Fruit fly (Drosophila melanogaster) whole organism, embryonic: ENCODE data around the gene CG17593.

Source experiments
- Bgb ChIP-seq: fragments of 200-800 bp; sonication (Bioruptor generic); IDR thresholded peaks from 2 replicates; pipeline ENCODE4 v1.3.6; 2022; ENCODE audit warnings: missing biosample characterization, missing genetic modification characterization; ENCODE audit not compliant: partially characterized antibody
- Blimp-1 ChIP-seq: fragments of 200-800 bp; sonication (Bioruptor generic); optimal IDR thresholded peaks from 3 replicates; lab custom pipeline; 2018; ENCODE audit warnings: missing biosample characterization, missing genetic modification characterization, mild to moderate bottlenecking, moderate library complexity, missing genetic modification reagents
- CG10321 ChIP-seq: fragments of 200-800 bp; sonication (Bioruptor generic); IDR thresholded peaks from 2 replicates; pipeline ENCODE4 v1.3.6; 2022; ENCODE audit warnings: missing biosample characterization, missing genetic modification characterization
- CG11085 ChIP-seq: fragments of 200-800 bp; sonication (Bioruptor generic); IDR thresholded peaks from 2 replicates; pipeline ENCODE4 v1.3.6; 2022; ENCODE audit warnings: missing biosample characterization, missing genetic modification characterization
- CG11695 ChIP-seq: fragments of 200-800 bp; sonication (Bioruptor generic); IDR thresholded peaks from 3 replicates; pipeline ENCODE4 v1.3.6; 2022; ENCODE audit warnings: missing biosample characterization, missing genetic modification characterization
- CG11696 ChIP-seq: fragments of 200-800 bp; sonication (Bioruptor generic); IDR thresholded peaks from 2 replicates; pipeline ENCODE4 v1.3.6; 2022; ENCODE audit warnings: missing biosample characterization, missing genetic modification characterization
- CG12236 ChIP-seq: fragments of 200-800 bp; sonication (Bioruptor generic); optimal IDR thresholded peaks from 2 replicates; lab custom pipeline; 2016; ENCODE audit warnings: missing biosample characterization, missing genetic modification characterization
- CG17186 ChIP-seq: fragments of 200-800 bp; sonication (Bioruptor generic); optimal IDR thresholded peaks from 3 replicates; lab custom pipeline; 2017; ENCODE audit warnings: missing biosample characterization, missing genetic modification reagents, missing genetic modification characterization
- CG17385 ChIP-seq: fragments of 200-800 bp; sonication (Bioruptor generic); optimal IDR thresholded peaks from 3 replicates; lab custom pipeline; 2018; ENCODE audit warnings: missing biosample characterization, mild to moderate bottlenecking, missing genetic modification characterization
- CG18476 ChIP-seq: fragments of 200-800 bp; sonication (Bioruptor generic); optimal IDR thresholded peaks from 2 replicates; lab custom pipeline; 2016; ENCODE audit warnings: missing biosample characterization, mild to moderate bottlenecking, missing genetic modification characterization
- CG2889 ChIP-seq: fragments of 200-800 bp; sonication (Bioruptor generic); IDR thresholded peaks from 3 replicates; pipeline ENCODE4 v1.3.6; 2022; ENCODE audit warnings: missing biosample characterization, missing genetic modification characterization
- CG30020 ChIP-seq: fragments of 200-800 bp; optimal IDR thresholded peaks from 2 replicates; lab custom pipeline; 2019; ENCODE audit warnings: missing biosample characterization, mild to moderate bottlenecking, missing genetic modification characterization, moderate library complexity
- CG30431 ChIP-seq: fragments of 200-800 bp; sonication (Bioruptor generic); optimal IDR thresholded peaks from 2 replicates; lab custom pipeline; 2017; ENCODE audit warnings: missing biosample characterization, missing genetic modification characterization
- CG31388 ChIP-seq: fragments of 200-800 bp; sonication (Bioruptor generic); optimal IDR thresholded peaks from 2 replicates; lab custom pipeline; 2016; ENCODE audit warnings: missing biosample characterization, missing genetic modification characterization
- CG31441 ChIP-seq: fragments of 200-800 bp; sonication (Bioruptor generic); IDR thresholded peaks from 2 replicates; pipeline ENCODE4 v1.3.6; 2022; ENCODE audit warnings: missing biosample characterization, missing genetic modification characterization
- CG32532 ChIP-seq: fragments of 200-800 bp; sonication (Bioruptor generic); IDR thresholded peaks from 2 replicates; pipeline ENCODE4 v1.3.6; 2022; ENCODE audit warnings: missing biosample characterization, missing genetic modification characterization
- CG34376 ChIP-seq: fragments of 200-800 bp; sonication (Bioruptor generic); optimal IDR thresholded peaks from 2 replicates; lab custom pipeline; 2018; ENCODE audit warnings: missing biosample characterization, mild to moderate bottlenecking, missing genetic modification characterization
- CG3838 ChIP-seq: fragments of 200-800 bp; sonication (Bioruptor generic); optimal IDR thresholded peaks from 3 replicates; lab custom pipeline; 2016; ENCODE audit warnings: missing biosample characterization, missing genetic modification characterization
- CG4707 ChIP-seq: fragments of 200-800 bp; sonication (Bioruptor generic); optimal IDR thresholded peaks from 2 replicates; lab custom pipeline; 2018; ENCODE audit warnings: missing biosample characterization, mild to moderate bottlenecking, missing genetic modification characterization, moderate library complexity
- CG4820 ChIP-seq: fragments of 200-800 bp; sonication (Bioruptor generic); optimal IDR thresholded peaks from 3 replicates; lab custom pipeline; 2016; ENCODE audit warnings: missing biosample characterization, missing genetic modification characterization
- CG7357 ChIP-seq: fragments of 200-800 bp; sonication (Bioruptor generic); IDR thresholded peaks from 3 replicates; pipeline ENCODE4 v1.3.6; 2022; ENCODE audit warnings: missing biosample characterization, missing genetic modification characterization
- CG7372 ChIP-seq: fragments of 200-800 bp; sonication (Bioruptor generic); IDR thresholded peaks from 2 replicates; pipeline ENCODE4 v1.3.6; 2022; ENCODE audit warnings: missing biosample characterization, missing genetic modification characterization
- CG8765 ChIP-seq: fragments of 200-800 bp; sonication (Bioruptor generic); IDR thresholded peaks from 2 replicates; pipeline ENCODE4 v1.3.6; 2022; ENCODE audit warnings: missing biosample characterization, missing genetic modification characterization
- CoRest ChIP-seq: fragments of 200-800 bp; sonication (Bioruptor generic); optimal IDR thresholded peaks from 3 replicates; lab custom pipeline; 2018; ENCODE audit warnings: missing biosample characterization, mild to moderate bottlenecking, missing genetic modification characterization, moderate library complexity
- CrebB ChIP-seq: fragments of 200-800 bp; sonication (Bioruptor generic); optimal IDR thresholded peaks from 3 replicates; lab custom pipeline; 2018; ENCODE audit warnings: missing biosample characterization, mild to moderate bottlenecking, missing genetic modification characterization
- D19B ChIP-seq: fragments of 200-800 bp; sonication (Bioruptor generic); optimal IDR thresholded peaks from 2 replicates; lab custom pipeline; 2017; ENCODE audit warnings: missing biosample characterization, mild to moderate bottlenecking, missing genetic modification characterization
- Deaf1 ChIP-seq: fragments of 200-800 bp; optimal IDR thresholded peaks from 3 replicates; lab custom pipeline; 2019; ENCODE audit warnings: missing biosample characterization, mild to moderate bottlenecking, missing genetic modification characterization, moderate library complexity
- Dek ChIP-seq: fragments of 200-800 bp; sonication (Bioruptor generic); optimal IDR thresholded peaks from 3 replicates; lab custom pipeline; 2019; ENCODE audit warnings: missing biosample characterization, mild to moderate bottlenecking, missing genetic modification characterization, moderate library complexity
- Doc2 ChIP-seq: fragments of 200-800 bp; sonication (Bioruptor generic); IDR thresholded peaks from 2 replicates; pipeline ENCODE4 v1.3.6; 2022; ENCODE audit warnings: missing biosample characterization, missing genetic modification characterization
- HmgD ChIP-seq: fragments of 200-800 bp; sonication (Bioruptor generic); optimal IDR thresholded peaks from 3 replicates; lab custom pipeline; 2016; ENCODE audit warnings: missing biosample characterization, missing genetic modification characterization
- Oli ChIP-seq: fragments of 200-800 bp; sonication (Bioruptor generic); optimal IDR thresholded peaks from 2 replicates; lab custom pipeline; 2018; ENCODE audit warnings: missing biosample characterization, mild to moderate bottlenecking, missing genetic modification characterization, moderate library complexity
- Opbp ChIP-seq: fragments of 200-800 bp; sonication (Bioruptor generic); IDR thresholded peaks from 3 replicates; pipeline ENCODE4 v1.3.6; 2022; ENCODE audit warnings: missing biosample characterization, missing genetic modification characterization; ENCODE audit not compliant: partially characterized antibody
- Ravus ChIP-seq: fragments of 200-800 bp; sonication (Bioruptor generic); IDR thresholded peaks from 2 replicates; pipeline ENCODE4 v1.3.6; 2022; ENCODE audit warnings: missing biosample characterization, missing genetic modification characterization
- Sox102F ChIP-seq: fragments of 200-800 bp; sonication (Bioruptor generic); optimal IDR thresholded peaks from 2 replicates; lab custom pipeline; 2018; ENCODE audit warnings: missing biosample characterization, mild to moderate bottlenecking, missing genetic modification characterization, moderate library complexity
- Stat92E ChIP-seq, 3 experiments: fragments of >200 bp in 2 of 3; fragments of 200-800 bp in 1 of 3; sonication (Bioruptor generic) in 1 of 3; optimal IDR thresholded peaks; 2 replicates each; lab custom pipeline; 2017 to 2019; ENCODE audit warnings: missing biosample characterization in 3 of 3, missing genetic modification characterization in 3 of 3, mild to moderate bottlenecking in 1 of 3, moderate library complexity in 1 of 3
- Vsx1 ChIP-seq: fragments of 200-800 bp; sonication (Bioruptor generic); optimal IDR thresholded peaks from 2 replicates; lab custom pipeline; 2017; ENCODE audit warnings: missing biosample characterization, mild to moderate bottlenecking, missing genetic modification characterization, missing genetic modification reagents
- ato ChIP-seq: fragments of 200-800 bp; sonication (Bioruptor generic); IDR thresholded peaks from 2 replicates; pipeline ENCODE4 v1.3.6; 2022; ENCODE audit warnings: missing biosample characterization, missing genetic modification characterization; ENCODE audit not compliant: partially characterized antibody
- bbx ChIP-seq: fragments of 200-800 bp; sonication (Bioruptor generic); IDR thresholded peaks from 2 replicates; pipeline ENCODE4 v1.3.6; 2022; ENCODE audit warnings: missing biosample characterization, missing genetic modification characterization; ENCODE audit not compliant: partially characterized antibody
- btn ChIP-seq: fragments of 200-800 bp; sonication (Bioruptor generic); optimal IDR thresholded peaks from 2 replicates; lab custom pipeline; 2016; ENCODE audit warnings: missing biosample characterization, missing genetic modification characterization
- chinmo ChIP-seq: fragments of 200-800 bp; sonication (Bioruptor generic); IDR thresholded peaks from 4 replicates; pipeline ENCODE4 v1.3.6; 2022; ENCODE audit warnings: missing biosample characterization, missing genetic modification characterization; ENCODE audit not compliant: partially characterized antibody
- chm ChIP-seq: fragments of 200-800 bp; sonication (Bioruptor generic); IDR thresholded peaks from 2 replicates; pipeline ENCODE4 v1.3.6; 2022; ENCODE audit warnings: missing biosample characterization, missing genetic modification characterization
- lab ChIP-seq: fragments of 200-800 bp; sonication (Bioruptor generic); optimal IDR thresholded peaks from 3 replicates; lab custom pipeline; 2017; ENCODE audit warnings: missing biosample characterization, missing genetic modification characterization, mild to moderate bottlenecking, moderate library complexity, missing genetic modification reagents
- lmd ChIP-seq: fragments of 200-800 bp; sonication (Bioruptor generic); IDR thresholded peaks from 2 replicates; pipeline ENCODE4 v1.3.6; 2022; ENCODE audit warnings: missing biosample characterization, missing genetic modification characterization
- maf-S ChIP-seq: fragments of 200-800 bp; sonication (Bioruptor generic); optimal IDR thresholded peaks from 2 replicates; lab custom pipeline; 2016; ENCODE audit warnings: missing biosample characterization, missing genetic modification characterization
- phol ChIP-seq: fragments of 200-800 bp; sonication (Bioruptor generic); optimal IDR thresholded peaks from 3 replicates; lab custom pipeline; 2018; ENCODE audit warnings: missing biosample characterization, mild to moderate bottlenecking, missing genetic modification characterization, moderate library complexity
- scrt ChIP-seq: fragments of 200-800 bp; sonication (Bioruptor generic); optimal IDR thresholded peaks from 2 replicates; lab custom pipeline; 2018; ENCODE audit warnings: missing biosample characterization, mild to moderate bottlenecking, missing genetic modification characterization, moderate library complexity
- sisA ChIP-seq: fragments of 200-800 bp; sonication (Bioruptor generic); IDR thresholded peaks from 2 replicates; pipeline ENCODE4 v1.3.6; 2022; ENCODE audit warnings: missing biosample characterization, missing genetic modification characterization
- slbo ChIP-seq: fragments of 200-800 bp; sonication (Bioruptor generic); IDR thresholded peaks from 2 replicates; pipeline ENCODE4 v1.3.6; 2022; ENCODE audit warnings: missing biosample characterization, missing genetic modification characterization
- sr ChIP-seq: fragments of 200-800 bp; sonication (Bioruptor generic); IDR thresholded peaks from 3 replicates; pipeline ENCODE4 v1.3.6; 2022; ENCODE audit warnings: missing biosample characterization, missing genetic modification characterization
- ssp ChIP-seq: fragments of 200-800 bp; sonication (Bioruptor generic); IDR thresholded peaks from 2 replicates; pipeline ENCODE4 v1.3.6; 2022; ENCODE audit warnings: missing biosample characterization, missing genetic modification characterization
- z ChIP-seq: fragments of 200-800 bp; sonication (Bioruptor generic); IDR thresholded peaks from 3 replicates; pipeline ENCODE4 v1.3.6; 2022; ENCODE audit warnings: missing biosample characterization, missing genetic modification characterization

CG17593 gene

DNA sequence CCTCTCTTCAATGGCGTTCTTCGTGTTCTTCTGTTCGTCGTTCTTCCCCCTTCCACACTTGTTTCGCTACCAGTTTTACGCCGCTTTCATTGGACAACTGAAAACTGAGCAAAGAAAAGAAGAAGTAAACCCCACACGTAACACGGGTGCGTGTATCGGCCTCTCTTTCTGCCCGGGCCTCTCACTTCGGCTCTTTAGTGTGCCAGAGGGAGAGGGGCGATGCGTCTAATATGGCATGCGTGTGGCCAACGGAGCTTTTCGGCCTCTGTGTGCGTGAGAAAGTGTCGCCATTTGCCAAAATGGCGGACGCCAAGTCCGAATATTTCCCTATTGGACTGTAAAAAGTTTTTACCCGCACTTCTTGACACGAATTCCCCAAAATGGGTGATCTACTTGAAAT, 25.3 kb downstream of the CG17593 start:
- TF ChIP-seq Oli (tag; lab: Kevin White, UChicago), result no peak
- TF ChIP-seq CG31441, result no peak
- TF ChIP-seq maf-S, result no peak
- TF ChIP-seq slbo (GFP tag; lab: Robert Waterston, UW), result no peak
- TF ChIP-seq chinmo (GFP tag; lab: Robert Waterston, UW), result 0 out of 4 replicates have a peak, but pooled peaks have one; percentile 10
- TF ChIP-seq sisA (GFP tag; lab: Robert Waterston, UW), result no peak
- no peak for TF ChIP-seq Doc2
- no peak for TF ChIP-seq CG18476
- TF ChIP-seq CG3838, result no peak
- TF ChIP-seq CG4820 (GFP tag; lab: Kevin White, UChicago), result no peak
- peak; percentile 39; the same call in 1 of the 3 replicates for TF ChIP-seq sr (GFP tag; lab: Robert Waterston, UW)
- no peak for TF ChIP-seq CG2889 (GFP tag; lab: Robert Waterston, UW)
- TF ChIP-seq Stat92E (GFP tag; optimal IDR thresholded peaks at IDR 0.05; lab: Kevin White, UChicago), result no peak
- TF ChIP-seq CG31388 (GFP tag; lab: Kevin White, UChicago), result no peak
- no peak for TF ChIP-seq CG12236 (GFP tag; lab: Kevin White, UChicago)
- TF ChIP-seq Dek (tag; lab: Kevin White, UChicago), result no peak
- no peak for TF ChIP-seq CG11695
- TF ChIP-seq Blimp-1 (GFP tag; lab: Kevin White, UChicago), result no peak
- TF ChIP-seq scrt (GFP tag; lab: Kevin White, UChicago), result no peak
- TF ChIP-seq CG7357 (GFP tag; lab: Robert Waterston, UW), result no peak
- TF ChIP-seq CoRest (tag; lab: Kevin White, UChicago), result peak; percentile 42
- peak; percentile 23; the same call in 1 of the 2 replicates for TF ChIP-seq bbx (GFP tag; lab: Robert Waterston, UW)
- no peak for TF ChIP-seq CG34376 (GFP tag; lab: Kevin White, UChicago)
- no peak for TF ChIP-seq CrebB
- no peak for TF ChIP-seq CG7372
- TF ChIP-seq CG17186, result no peak
- TF ChIP-seq CG17385, result peak; percentile 53
- TF ChIP-seq z (GFP tag; lab: Robert Waterston, UW), result peak; percentile 89
- TF ChIP-seq chm (GFP tag; lab: Robert Waterston, UW), result peak; percentile 69
- peak; percentile 38; the same call in 1 of the 3 replicates for TF ChIP-seq Opbp (GFP tag; lab: Robert Waterston, UW)
- TF ChIP-seq CG8765, result no peak
- no peak for TF ChIP-seq lmd (GFP tag; lab: Robert Waterston, UW)
- TF ChIP-seq CG4707, result no peak
- no peak for TF ChIP-seq CG11085
- no peak for TF ChIP-seq CG30020 (tag; lab: Kevin White, UChicago)
- TF ChIP-seq CG11696, result no peak
- no peak for TF ChIP-seq CG30431 (GFP tag; lab: Kevin White, UChicago)
- no peak for TF ChIP-seq Vsx1
- peak; percentile 96 for TF ChIP-seq CG10321 (GFP tag; lab: Robert Waterston, UW)
- no peak for TF ChIP-seq Ravus
- no peak for TF ChIP-seq ssp
- no peak for TF ChIP-seq D19B (GFP tag; lab: Kevin White, UChicago)
- TF ChIP-seq ato (GFP tag; lab: Robert Waterston, UW), result no peak
- no peak for TF ChIP-seq HmgD (GFP tag; lab: Kevin White, UChicago)
- TF ChIP-seq Bgb, result peak; percentile 27; the same call in 1 of the 2 replicates
- peak; percentile 63 for TF ChIP-seq Deaf1 (tag; lab: Kevin White, UChicago)
- TF ChIP-seq Sox102F (GFP tag; lab: Kevin White, UChicago), result no peak
- no peak for TF ChIP-seq btn (GFP tag; lab: Kevin White, UChicago)
- peak; percentile 17; the same call in 1 of the 2 replicates for TF ChIP-seq CG32532 (GFP tag; lab: Robert Waterston, UW)
- no peak for TF ChIP-seq lab
- peak; percentile 81 for TF ChIP-seq phol (tag; lab: Kevin White, UChicago)
